Fruit fly (Drosophila melanogaster): ENCODE results near the gene Msr-110.

Msr-110 gene

dm6 chr3L:5554377-5554776, 22.8 kb downstream of the Msr-110 start:
- TF ChIP-seq CG11902 (GFP tag; optimal IDR thresholded peaks at IDR 0.05) (peak; percentile 65), CG6163 (GFP tag; IDR thresholded peaks at IDR 0.05) (peak; percentile 65), Ets96B (tag; optimal IDR thresholded peaks at IDR 0.05) (peak; percentile 40), Met (GFP tag; optimal IDR thresholded peaks at IDR 0.05) (peak; percentile 74), CG11294 (GFP tag; IDR thresholded peaks at IDR 0.05) (peak; percentile 34; the same call in 1 of the 2 replicates), CG6276 (GFP tag; optimal IDR thresholded peaks at IDR 0.05) (no peak), CG3919 (GFP tag; optimal IDR thresholded peaks at IDR 0.05) (no peak), CG8632 (GFP tag; optimal IDR thresholded peaks at IDR 0.05) (peak; percentile 53), CG31627 (GFP tag; optimal IDR thresholded peaks at IDR 0.05) (peak; percentile 60), CG34406 (GFP tag; optimal IDR thresholded peaks at IDR 0.05) (peak; percentile 57), CG9139 (GFP tag; optimal IDR thresholded peaks at IDR 0.05) (no peak), topi (GFP tag; optimal IDR thresholded peaks at IDR 0.05) (peak; percentile 74), CG6854 (GFP tag; optimal IDR thresholded peaks at IDR 0.05) (no peak), Lpt (GFP tag; optimal IDR thresholded peaks at IDR 0.05) (no peak), Hr4 (GFP tag; optimal IDR thresholded peaks at IDR 0.05) (no peak), pdm3 (GFP tag; optimal IDR thresholded peaks at IDR 0.05) (no peak), svp (GFP tag) (peak; percentile 85), esn (GFP tag; optimal IDR thresholded peaks at IDR 0.05) (peak; percentile 78), ss (GFP tag; optimal IDR thresholded peaks at IDR 0.05) (peak in 1 of 2 experiments; percentile 26), Eip75B (GFP tag; optimal IDR thresholded peaks at IDR 0.05) (peak; percentile 53), CG4318 (GFP tag; optimal IDR thresholded peaks at IDR 0.05) (no peak), achi (GFP tag; optimal IDR thresholded peaks at IDR 0.05) (peak; percentile 40), Eip78C (GFP tag) (peak; percentile 78), cyc (GFP tag; optimal IDR thresholded peaks at IDR 0.05) (peak; percentile 77), lz (GFP tag; optimal IDR thresholded peaks at IDR 0.05) (peak; percentile 71), Sox15 (GFP tag; optimal IDR thresholded peaks at IDR 0.05) (peak; percentile 36), Smox (GFP tag; optimal IDR thresholded peaks at IDR 0.05) (no peak), CG15336 (GFP tag; IDR thresholded peaks at IDR 0.05) (no peak), Gug (GFP tag; IDR thresholded peaks at IDR 0.05) (0 out of 2 replicates have a peak, but pooled peaks have one; percentile 22), CG16779 (tag; optimal IDR thresholded peaks at IDR 0.05) (no peak), dsx (GFP tag; optimal IDR thresholded peaks at IDR 0.05; ENCODE audit: poor library complexity, severe bottlenecking) (no peak), Eip93F (GFP tag; optimal IDR thresholded peaks at IDR 0.05) (no peak), net (GFP tag; optimal IDR thresholded peaks at IDR 0.05) (no peak), CG8119 (GFP tag; IDR thresholded peaks at IDR 0.05) (no peak), fd85E (GFP tag; optimal IDR thresholded peaks at IDR 0.05) (no peak), OdsH (GFP tag; optimal IDR thresholded peaks at IDR 0.05) (peak; percentile 56), Ets21C (GFP tag; optimal IDR thresholded peaks at IDR 0.05) (peak; percentile 61), Sox102F (GFP tag; optimal IDR thresholded peaks at IDR 0.05) (peak; percentile 48), spab (GFP tag; optimal IDR thresholded peaks at IDR 0.05) (no peak), Hr39 (GFP tag; optimal IDR thresholded peaks at IDR 0.05) (no peak), CG1621 (tag; optimal IDR thresholded peaks at IDR 0.05) (no peak), eg (GFP tag; IDR thresholded peaks at IDR 0.05) (peak; percentile 63; the same call in 2 of the 3 replicates), acj6 (GFP tag; optimal IDR thresholded peaks at IDR 0.05) (no peak), salr (GFP tag; optimal IDR thresholded peaks at IDR 0.05) (peak in 1 of 2 experiments; percentile 25), CG10631 (GFP tag; optimal IDR thresholded peaks at IDR 0.05) (peak; percentile 54), CG10669 (GFP tag; optimal IDR thresholded peaks at IDR 0.05) (no peak), CG7368 (GFP tag; optimal IDR thresholded peaks at IDR 0.05) (no peak), CG8319 (GFP tag; optimal IDR thresholded peaks at IDR 0.05) (peak; percentile 38), CG32006 (GFP tag; optimal IDR thresholded peaks at IDR 0.05) (no peak), CG6792 (GFP tag; optimal IDR thresholded peaks at IDR 0.05) (peak; percentile 52), vri (GFP tag; optimal IDR thresholded peaks at IDR 0.05) (peak; percentile 39), Hr38 (GFP tag; optimal IDR thresholded peaks at IDR 0.05) (no peak), CG6808 (GFP tag; optimal IDR thresholded peaks at IDR 0.05) (no peak)

Measured in whole organism, prepupa.